Fruit fly (Drosophila melanogaster) whole organism, pupa: ENCODE results near the gene CG5516.

Source experiments
- CG10348 ChIP-seq: fragments of 200-800 bp; sonication (Bioruptor generic); IDR thresholded peaks from 2 replicates; pipeline ENCODE4 v1.3.6; 2022; ENCODE audit warnings: missing biosample characterization, missing genetic modification characterization
- CG12605 ChIP-seq: fragments of 200-800 bp; sonication (Bioruptor generic); IDR thresholded peaks from 2 replicates; pipeline ENCODE4 v1.3.6; 2022; ENCODE audit warnings: missing biosample characterization, missing genetic modification characterization
- CG13204 ChIP-seq: fragments of 200-800 bp; sonication (Bioruptor generic); optimal IDR thresholded peaks from 2 replicates; lab custom pipeline; 2018; ENCODE audit warnings: missing biosample characterization, mild to moderate bottlenecking, missing genetic modification characterization, moderate library complexity
- CG14655 ChIP-seq: fragments of 200-800 bp; sonication (Bioruptor generic); optimal IDR thresholded peaks from 3 replicates; lab custom pipeline; 2017; ENCODE audit warnings: mild to moderate bottlenecking, missing biosample characterization, missing genetic modification reagents, missing genetic modification characterization
- CG15710 ChIP-seq: fragments of 200-800 bp; sonication (Bioruptor generic); optimal IDR thresholded peaks from 2 replicates; lab custom pipeline; 2018; ENCODE audit warnings: missing biosample characterization, mild to moderate bottlenecking, missing genetic modification characterization, moderate library complexity
- CG17806 ChIP-seq: fragments of 200-800 bp; sonication (Bioruptor generic); optimal IDR thresholded peaks from 2 replicates; lab custom pipeline; 2018; ENCODE audit warnings: missing biosample characterization, mild to moderate bottlenecking, missing genetic modification characterization, moderate library complexity
- CG32121 ChIP-seq: fragments of 200-800 bp; sonication (Bioruptor generic); IDR thresholded peaks from 2 replicates; pipeline ENCODE4 v1.3.6; 2022; ENCODE audit warnings: missing biosample characterization, missing genetic modification characterization
- CG34367 ChIP-seq: fragments of 200-800 bp; sonication (Bioruptor generic); optimal IDR thresholded peaks from 2 replicates; lab custom pipeline; 2018; ENCODE audit warnings: missing biosample characterization, mild to moderate bottlenecking, missing genetic modification characterization
- CG4496 ChIP-seq: fragments of 200-800 bp; sonication (Bioruptor generic); IDR thresholded peaks from 3 replicates; pipeline ENCODE4 v1.3.6; 2022; ENCODE audit warnings: missing biosample characterization, missing genetic modification characterization
- CG8159 ChIP-seq: fragments of 200-800 bp; sonication (Bioruptor generic); optimal IDR thresholded peaks from 3 replicates; lab custom pipeline; 2018; ENCODE audit warnings: missing biosample characterization, mild to moderate bottlenecking, missing genetic modification characterization, moderate library complexity
- CG8301 ChIP-seq: fragments of 200-800 bp; sonication (Bioruptor generic); optimal IDR thresholded peaks from 2 replicates; lab custom pipeline; 2018; ENCODE audit warnings: missing biosample characterization, mild to moderate bottlenecking, missing genetic modification characterization
- CG9948 ChIP-seq: fragments of 200-800 bp; sonication (Bioruptor generic); optimal IDR thresholded peaks from 2 replicates; lab custom pipeline; 2018; ENCODE audit warnings: missing biosample characterization, mild to moderate bottlenecking, missing genetic modification characterization, moderate library complexity
- D1 ChIP-seq: fragments of 200-800 bp; sonication (Bioruptor generic); optimal IDR thresholded peaks from 2 replicates; lab custom pipeline; 2018; ENCODE audit warnings: missing biosample characterization, mild to moderate bottlenecking, missing genetic modification characterization, moderate library complexity
- EcR ChIP-seq: fragments of 200-800 bp; sonication (Bioruptor generic); optimal IDR thresholded peaks from 3 replicates; lab custom pipeline; 2019; ENCODE audit warnings: missing biosample characterization, missing genetic modification characterization, mild to moderate bottlenecking, moderate library complexity, missing genetic modification reagents
- Ets98B ChIP-seq: fragments of 200-800 bp; sonication (Bioruptor generic); IDR thresholded peaks from 2 replicates; pipeline ENCODE4 v1.3.6; 2022; ENCODE audit warnings: missing biosample characterization, missing genetic modification characterization
- Pif1A ChIP-seq: fragments of 200-800 bp; sonication (Bioruptor generic); optimal IDR thresholded peaks from 3 replicates; lab custom pipeline; 2016; ENCODE audit warnings: missing biosample characterization, missing genetic modification characterization
- Pif1B ChIP-seq: fragments of 200-800 bp; sonication (Bioruptor generic); optimal IDR thresholded peaks from 3 replicates; lab custom pipeline; 2016; ENCODE audit warnings: missing biosample characterization, missing genetic modification characterization
- Snoo ChIP-seq: fragments of 200-800 bp; sonication (Bioruptor generic); optimal IDR thresholded peaks from 3 replicates; lab custom pipeline; 2017; ENCODE audit warnings: missing biosample characterization, mild to moderate bottlenecking, missing genetic modification characterization, inconsistent platforms
- gl ChIP-seq: fragments of 200-800 bp; sonication (Bioruptor generic); optimal IDR thresholded peaks from 2 replicates; lab custom pipeline; 2018; ENCODE audit warnings: missing biosample characterization, mild to moderate bottlenecking, missing genetic modification characterization
- rn ChIP-seq: fragments of 200-800 bp; sonication (Bioruptor generic); IDR thresholded peaks from 2 replicates; pipeline ENCODE4 v1.3.6; 2022; ENCODE audit warnings: missing biosample characterization, missing genetic modification characterization

The CG5516 gene

dm6 chr3R:16009030-16009429 lies 45.3 kb downstream of the CG5516 start, which contains the start of gene GATAe:
Gene GATAe (plus strand): TSS chr3R:16009105.
- TF ChIP-seq CG8159 (tag; lab: Kevin White, UChicago) (no peak), gl (tag; lab: Kevin White, UChicago) (no peak), CG13204 (no peak), Pif1A (GFP tag; lab: Kevin White, UChicago) (no peak), CG8301 (no peak), CG12605 (GFP tag; lab: Robert Waterston, UW) (no peak), CG4496 (no peak), Snoo (no peak)

dm6 chr3R:16010009-16010505 lies 46.4 kb downstream of the CG5516 start:
- TF ChIP-seq CG10348 (GFP tag; lab: Robert Waterston, UW), result no peak
- TF ChIP-seq CG12605 (GFP tag; lab: Robert Waterston, UW), result no peak
- no peak for TF ChIP-seq CG8301
- TF ChIP-seq Pif1B (GFP tag; lab: Kevin White, UChicago), result no peak
- no peak for TF ChIP-seq Pif1A (GFP tag; lab: Kevin White, UChicago)
- TF ChIP-seq Snoo, result no peak

- TF ChIP-seq CG17806 (tag; lab: Kevin White, UChicago) (no peak), Snoo (no peak), CG12605 (GFP tag; lab: Robert Waterston, UW) (no peak), Ets98B (no peak), CG34367 (tag; lab: Kevin White, UChicago) (no peak), CG8301 (no peak), CG9948 (no peak), CG4496 (no peak), Pif1B (GFP tag; lab: Kevin White, UChicago) (no peak), rn (GFP tag; lab: Robert Waterston, UW) (no peak), CG8159 (tag; lab: Kevin White, UChicago) (no peak), CG14655 (no peak), CG10348 (GFP tag; lab: Robert Waterston, UW) (no peak), EcR (GFP tag; lab: Kevin White, UChicago) (no peak), Pif1A (GFP tag; lab: Kevin White, UChicago) (no peak), CG15710 (tag; lab: Kevin White, UChicago) (no peak)
- TF ChIP-seq, all 21 proteins: peak for 0
Observed at dm6 chr3R:16011698-16012332, 48.1 kb downstream of the CG5516 start.

dm6 chr3R:16013580-16013979 lies 49.9 kb downstream of the CG5516 start:
- TF ChIP-seq CG8159 (tag; lab: Kevin White, UChicago), result no peak
- no peak for TF ChIP-seq CG17806 (tag; lab: Kevin White, UChicago)
- TF ChIP-seq CG32121 (GFP tag; lab: Robert Waterston, UW), result no peak
- no peak for TF ChIP-seq Pif1A (GFP tag; lab: Kevin White, UChicago)
- no peak for TF ChIP-seq CG9948
- no peak for TF ChIP-seq CG4496
- TF ChIP-seq Snoo, result no peak
- no peak for TF ChIP-seq D1 (tag; lab: Kevin White, UChicago)
- TF ChIP-seq CG34367 (tag; lab: Kevin White, UChicago), result no peak
